Worm (Caenorhabditis elegans): ENCODE results near the gene T10B5.8.

The T10B5.8 gene

DNA sequence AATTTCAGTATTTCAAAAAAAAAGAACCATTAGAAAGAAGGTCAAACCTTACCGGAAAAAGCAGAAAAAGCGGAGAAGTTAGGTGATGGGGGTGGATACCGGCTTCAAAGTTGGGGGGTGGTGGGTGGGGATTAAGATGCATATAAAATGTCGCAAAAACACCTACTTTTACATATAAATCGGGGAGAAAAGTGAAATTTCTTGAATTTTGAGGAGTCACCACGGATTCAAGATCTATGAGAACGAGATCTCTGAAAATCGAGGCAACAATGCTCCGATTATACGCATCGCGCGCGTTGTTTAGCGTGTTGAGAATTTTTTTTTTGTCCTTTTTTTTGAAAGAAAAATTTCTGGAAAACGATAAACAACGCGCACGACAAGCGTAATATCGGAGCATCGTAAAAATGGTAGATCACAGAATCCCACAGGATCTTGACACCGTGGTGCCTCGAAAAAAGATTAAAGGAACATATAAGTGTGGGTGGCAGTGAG is 33.7 kb downstream of the T10B5.8 start (continued):
- TF ChIP-seq tbx-9 (tag; optimal IDR thresholded peaks at IDR 0.05; ENCODE audit: borderline replicate concordance) (peak; percentile 34), egl-44 (GFP tag; IDR thresholded peaks at IDR 0.05) (peak; percentile 32; the same call in 1 of the 2 replicates), ZK185.1 (tag; optimal IDR thresholded peaks at IDR 0.05; ENCODE audit: poor library complexity, severe bottlenecking) (no peak), T07F8.4 (tag; optimal IDR thresholded peaks at IDR 0.05) (no peak), D2030.7 (GFP tag; IDR thresholded peaks at IDR 0.05) (peak; percentile 68), K11D2.4 (GFP tag; IDR thresholded peaks at IDR 0.05) (peak; percentile 43; the same call in 1 of the 2 replicates), ceh-27 (GFP tag; optimal IDR thresholded peaks at IDR 0.05) (no peak), ets-4 (GFP tag; optimal IDR thresholded peaks at IDR 0.05) (no peak), egrh-3 (GFP tag; IDR thresholded peaks at IDR 0.05) (no peak), F33H1.4 (GFP tag; IDR thresholded peaks at IDR 0.05) (0 out of 2 replicates have a peak, but pooled peaks have one; percentile 35), F55B11.4 (tag; optimal IDR thresholded peaks at IDR 0.05; ENCODE audit: borderline replicate concordance, insufficient read depth) (no peak), attf-3 (GFP tag; conservative IDR thresholded peaks at IDR 0.05) (peak; percentile 64), B0019.2 (GFP tag; conservative IDR thresholded peaks at IDR 0.05) (no peak; the same call in 1 of the 2 replicates), ama-1 (optimal IDR thresholded peaks at IDR 0.05) (no peak), ama-1 (GFP tag; optimal IDR thresholded peaks at IDR 0.05) (peak in 1 of 2 experiments; percentile 61), xnd-1 (tag; optimal IDR thresholded peaks at IDR 0.05) (no peak), lsl-1 (GFP tag; optimal IDR thresholded peaks at IDR 0.05) (peak; percentile 46), let-526 (GFP tag; IDR thresholded peaks at IDR 0.05) (0 out of 2 replicates have a peak, but pooled peaks have one; percentile 28), B0035.1 (tag; optimal IDR thresholded peaks at IDR 0.05) (no peak), mes-4 (tag; optimal IDR thresholded peaks at IDR 0.05) (no peak), madf-10 (tag; optimal IDR thresholded peaks at IDR 0.05) (peak; percentile 20), efl-1 (GFP tag; optimal IDR thresholded peaks at IDR 0.05) (no peak), T26A5.8 (tag; optimal IDR thresholded peaks at IDR 0.05) (peak; percentile 92), akir-1 (GFP tag; optimal IDR thresholded peaks at IDR 0.05) (no peak), hlh-12 (tag; optimal IDR thresholded peaks at IDR 0.05) (no peak), pbrm-1 (GFP tag; IDR thresholded peaks at IDR 0.05) (peak; percentile 67; the same call in 1 of the 2 replicates), Y95B8A.8 (GFP tag; IDR thresholded peaks at IDR 0.05) (peak; percentile 81), ccch-3 (GFP tag; optimal IDR thresholded peaks at IDR 0.05) (peak; percentile 7), F23B12.7 (tag; optimal IDR thresholded peaks at IDR 0.05; ENCODE audit: insufficient read depth) (no peak), sdz-38 (tag; optimal IDR thresholded peaks at IDR 0.05) (no peak), F52B5.7 (tag; optimal IDR thresholded peaks at IDR 0.05) (peak; percentile 96), ztf-28 (GFP tag; IDR thresholded peaks at IDR 0.05) (0 out of 2 replicates have a peak, but pooled peaks have one; percentile 60), Y79H2A.3 (GFP tag; conservative IDR thresholded peaks at IDR 0.05) (peak; percentile 93), nfyb-1 (GFP tag; IDR thresholded peaks at IDR 0.05) (peak; percentile 53), hmg-20 (GFP tag; IDR thresholded peaks at IDR 0.05) (no peak; the same call in 1 of the 2 replicates), nhr-90 (tag; optimal IDR thresholded peaks at IDR 0.05) (no peak), ztf-26 (tag; optimal IDR thresholded peaks at IDR 0.05) (peak; percentile 59), madf-3 (GFP tag; IDR thresholded peaks at IDR 0.05) (peak; percentile 61; the same call in 1 of the 2 replicates), zfh-2 (GFP tag; conservative IDR thresholded peaks at IDR 0.05) (no peak), sptf-2 (GFP tag; optimal IDR thresholded peaks at IDR 0.05) (no peak), nfya-1 (tag; optimal IDR thresholded peaks at IDR 0.05; ENCODE audit: borderline replicate concordance, insufficient read depth) (no peak), F22D6.2 (tag; optimal IDR thresholded peaks at IDR 0.05) (no peak), Y67H2A.10 (GFP tag; conservative IDR thresholded peaks at IDR 0.05) (no peak), somi-1 (GFP tag; optimal IDR thresholded peaks at IDR 0.05) (no peak), ztf-6 (GFP tag; IDR thresholded peaks at IDR 0.05) (no peak), aptf-2 (GFP tag; conservative IDR thresholded peaks at IDR 0.05) (no peak)

Data from whole organism, young adult.